Fruit fly (Drosophila melanogaster): ENCODE results near the gene Ulp1.

- TF ChIP-seq psq (optimal IDR thresholded peaks at IDR 0.05) (no peak), usp (GFP tag; optimal IDR thresholded peaks at IDR 0.05) (no peak), Dll (optimal IDR thresholded peaks at IDR 0.05) (no peak), CG8478 (optimal IDR thresholded peaks at IDR 0.05) (no peak), pan (optimal IDR thresholded peaks at IDR 0.05) (no peak), EcR (GFP tag; optimal IDR thresholded peaks at IDR 0.05) (no peak)
Observed at dm6 chrX:19164726-19165125, 43.3 kb downstream of the Ulp1 start.
